Fruit fly (Drosophila melanogaster) whole organism, embryonic: ENCODE measurements around the gene CG43175.

Experiments used
- ATbp ChIP-seq: fragments of 200-800 bp; sonication (Bioruptor generic); optimal IDR thresholded peaks from 2 replicates; lab custom pipeline; 2017; ENCODE audit warnings: missing biosample characterization, mild to moderate bottlenecking, missing genetic modification characterization, missing genetic modification reagents
- Awh ChIP-seq: fragments of 200-800 bp; sonication (Bioruptor generic); IDR thresholded peaks from 2 replicates; pipeline ENCODE4, ENCODE4 v1.3.6; 2022; ENCODE audit warnings: missing biosample characterization, missing genetic modification characterization
- CG10654 ChIP-seq: fragments of 200-800 bp; sonication (Bioruptor generic); optimal IDR thresholded peaks from 2 replicates; lab custom pipeline; 2016; ENCODE audit warnings: missing biosample characterization, missing genetic modification characterization
- CG11456 ChIP-seq: fragments of 200-800 bp; sonication (Bioruptor generic); IDR thresholded peaks from 3 replicates; pipeline ENCODE4 v1.3.6; 2022; ENCODE audit warnings: missing biosample characterization, missing genetic modification characterization
- CG11695 ChIP-seq: fragments of 200-800 bp; sonication (Bioruptor generic); IDR thresholded peaks from 3 replicates; pipeline ENCODE4 v1.3.6; 2022; ENCODE audit warnings: missing biosample characterization, missing genetic modification characterization
- CG12659 ChIP-seq: fragments of 200-800 bp; sonication (Bioruptor generic); optimal IDR thresholded peaks from 3 replicates; lab custom pipeline; 2017; ENCODE audit warnings: mild to moderate bottlenecking, missing biosample characterization, missing genetic modification reagents, missing genetic modification characterization
- CG15073 ChIP-seq: fragments of 200-800 bp; sonication (Bioruptor generic); optimal IDR thresholded peaks from 2 replicates; lab custom pipeline; 2016; ENCODE audit warnings: missing biosample characterization, missing genetic modification characterization
- CG17385 ChIP-seq: fragments of 200-800 bp; sonication (Bioruptor generic); optimal IDR thresholded peaks from 3 replicates; lab custom pipeline; 2018; ENCODE audit warnings: missing biosample characterization, mild to moderate bottlenecking, missing genetic modification characterization
- CG17829 ChIP-seq: fragments of 200-800 bp; optimal IDR thresholded peaks from 2 replicates; lab custom pipeline; 2019; ENCODE audit warnings: missing biosample characterization, mild to moderate bottlenecking, missing genetic modification characterization, moderate library complexity
- CG2199 ChIP-seq: fragments of 200-800 bp; sonication (Bioruptor generic); IDR thresholded peaks from 3 replicates; pipeline ENCODE4 v1.3.6; 2022; ENCODE audit warnings: missing biosample characterization, missing genetic modification characterization
- CG31365 ChIP-seq: fragments of 200-800 bp; sonication (Bioruptor generic); optimal IDR thresholded peaks from 2 replicates; lab custom pipeline; 2018; ENCODE audit warnings: missing biosample characterization, mild to moderate bottlenecking, missing genetic modification characterization
- CG32767 ChIP-seq: fragments of 200-800 bp; sonication (Bioruptor generic); IDR thresholded peaks from 2 replicates; pipeline ENCODE4 v1.3.6; 2022; ENCODE audit warnings: missing biosample characterization, missing genetic modification characterization
- CG6689 ChIP-seq: fragments of 200-800 bp; sonication (Bioruptor generic); IDR thresholded peaks from 2 replicates; pipeline ENCODE4 v1.3.6; 2022; ENCODE audit warnings: missing biosample characterization, missing genetic modification characterization
- CG7372 ChIP-seq: fragments of 200-800 bp; sonication (Bioruptor generic); IDR thresholded peaks from 2 replicates; pipeline ENCODE4 v1.3.6; 2022; ENCODE audit warnings: missing biosample characterization, missing genetic modification characterization
- CG7839 ChIP-seq: fragments of 200-800 bp; sonication (Bioruptor generic); optimal IDR thresholded peaks from 3 replicates; lab custom pipeline; 2018; ENCODE audit warnings: missing biosample characterization, mild to moderate bottlenecking, missing genetic modification characterization, moderate library complexity
- CG8924 ChIP-seq: fragments of 200-800 bp; optimal IDR thresholded peaks from 3 replicates; lab custom pipeline; 2019; ENCODE audit warnings: missing biosample characterization, mild to moderate bottlenecking, missing genetic modification characterization, moderate library complexity
- CG9609 ChIP-seq: fragments of 200-800 bp; sonication (Bioruptor generic); optimal IDR thresholded peaks from 3 replicates; lab custom pipeline; 2016; ENCODE audit warnings: missing biosample characterization, missing genetic modification characterization
- CTCF ChIP-seq: fragments of 200-800 bp; sonication (Bioruptor generic); optimal IDR thresholded peaks from 2 replicates; lab custom pipeline; 2017; ENCODE audit warnings: missing biosample characterization, mild to moderate bottlenecking, missing genetic modification characterization, moderate library complexity
- CoRest ChIP-seq: fragments of 200-800 bp; sonication (Bioruptor generic); optimal IDR thresholded peaks from 3 replicates; lab custom pipeline; 2018; ENCODE audit warnings: missing biosample characterization, mild to moderate bottlenecking, missing genetic modification characterization, moderate library complexity
- H2.0 ChIP-seq: fragments of 200-800 bp; sonication (Bioruptor generic); IDR thresholded peaks from 2 replicates; pipeline ENCODE4 v1.3.6; 2022; ENCODE audit warnings: missing biosample characterization, missing genetic modification characterization
- PHDP ChIP-seq: fragments of 200-800 bp; sonication (Bioruptor generic); optimal IDR thresholded peaks from 3 replicates; lab custom pipeline; 2018; ENCODE audit warnings: missing biosample characterization, mild to moderate bottlenecking, missing genetic modification characterization, moderate library complexity
- Pdp1 ChIP-seq, 2 experiments: fragments of 200-800 bp; sonication (Bioruptor generic); optimal IDR thresholded peaks; 3 replicates each; lab custom pipeline; 2016; ENCODE audit warnings: missing biosample characterization in 2 of 2, missing genetic modification characterization in 2 of 2, mild to moderate bottlenecking in 1 of 2, moderate library complexity in 1 of 2
- Sox102F ChIP-seq: fragments of 200-800 bp; sonication (Bioruptor generic); optimal IDR thresholded peaks from 2 replicates; lab custom pipeline; 2018; ENCODE audit warnings: missing biosample characterization, mild to moderate bottlenecking, missing genetic modification characterization, moderate library complexity
- Spps ChIP-seq: fragments of 200-800 bp; sonication (Bioruptor generic); optimal IDR thresholded peaks from 2 replicates; lab custom pipeline; 2018; ENCODE audit warnings: missing biosample characterization, mild to moderate bottlenecking, missing genetic modification characterization
- TFAM ChIP-seq: fragments of 200-800 bp; sonication (Bioruptor generic); optimal IDR thresholded peaks from 2 replicates; lab custom pipeline; 2017; ENCODE audit warnings: missing biosample characterization, missing genetic modification characterization, inconsistent platforms
- ab ChIP-seq: fragments of 200-800 bp; sonication (Bioruptor generic); optimal IDR thresholded peaks from 2 replicates; lab custom pipeline; 2016; ENCODE audit warnings: missing biosample characterization, missing genetic modification characterization
- ash1 ChIP-seq: fragments of 200-800 bp; sonication (Bioruptor generic); optimal IDR thresholded peaks from 2 replicates; lab custom pipeline; 2018; ENCODE audit warnings: missing biosample characterization, mild to moderate bottlenecking, missing genetic modification characterization
- cato ChIP-seq: fragments of 200-800 bp; sonication (Bioruptor generic); optimal IDR thresholded peaks from 2 replicates; lab custom pipeline; 2016; ENCODE audit warnings: missing biosample characterization, missing genetic modification characterization, borderline replicate concordance
- chinmo ChIP-seq: fragments of 200-800 bp; sonication (Bioruptor generic); IDR thresholded peaks from 4 replicates; pipeline ENCODE4 v1.3.6; 2022; ENCODE audit warnings: missing biosample characterization, missing genetic modification characterization; ENCODE audit not compliant: partially characterized antibody
- dysf ChIP-seq: fragments of 200-800 bp; sonication (Bioruptor generic); IDR thresholded peaks from 3 replicates; pipeline ENCODE4 v1.3.6; 2022; ENCODE audit warnings: missing biosample characterization, missing genetic modification characterization
- eve ChIP-seq, 2 experiments: fragments of >200 bp; optimal IDR thresholded peaks; 2 replicates each; lab custom pipeline; 2017; ENCODE audit warnings: missing biosample characterization in 2 of 2, missing genetic modification characterization in 2 of 2
- ham ChIP-seq: fragments of 200-800 bp; sonication (Bioruptor generic); IDR thresholded peaks from 2 replicates; pipeline ENCODE4 v1.3.6; 2022; ENCODE audit warnings: missing biosample characterization, missing genetic modification characterization
- insv ChIP-seq, 2 experiments: fragments of 200-800 bp; sonication (Bioruptor generic); optimal IDR thresholded peaks; 3 replicates each; lab custom pipeline; 2016 to 2018; ENCODE audit warnings: missing biosample characterization in 2 of 2, missing genetic modification characterization in 2 of 2
- lola ChIP-seq, 3 experiments: fragments of >200 bp in 2 of 3; fragments of 200-800 bp in 1 of 3; sonication (Bioruptor generic) in 1 of 3; optimal IDR thresholded peaks; 2 replicates each; lab custom pipeline; 2017 to 2019; ENCODE audit warnings: missing biosample characterization in 3 of 3, missing genetic modification characterization in 3 of 3, mild to moderate bottlenecking in 1 of 3, moderate library complexity in 1 of 3
- nom ChIP-seq: fragments of 200-800 bp; sonication (Bioruptor generic); optimal IDR thresholded peaks from 2 replicates; lab custom pipeline; 2017; ENCODE audit warnings: missing biosample characterization, missing genetic modification characterization, mild to moderate bottlenecking, moderate library complexity, missing genetic modification reagents
- oc ChIP-seq: fragments of 200-800 bp; sonication (Bioruptor generic); optimal IDR thresholded peaks from 2 replicates; lab custom pipeline; 2018; ENCODE audit warnings: missing biosample characterization, mild to moderate bottlenecking, missing genetic modification characterization, moderate library complexity
- p53 ChIP-seq: fragments of 200-800 bp; sonication (Bioruptor generic); optimal IDR thresholded peaks from 2 replicates; lab custom pipeline; 2016; ENCODE audit warnings: missing biosample characterization, missing genetic modification characterization
- row ChIP-seq: fragments of 200-800 bp; sonication (Bioruptor generic); IDR thresholded peaks from 3 replicates; pipeline ENCODE4 v1.3.6; 2022; ENCODE audit warnings: missing biosample characterization, missing genetic modification characterization
- salm ChIP-seq: fragments of 200-800 bp; sonication (Bioruptor generic); optimal IDR thresholded peaks from 2 replicates; lab custom pipeline; 2018; ENCODE audit warnings: missing biosample characterization, mild to moderate bottlenecking, missing genetic modification characterization
- slbo ChIP-seq: fragments of 200-800 bp; sonication (Bioruptor generic); IDR thresholded peaks from 2 replicates; pipeline ENCODE4 v1.3.6; 2022; ENCODE audit warnings: missing biosample characterization, missing genetic modification characterization
- so ChIP-seq: fragments of 200-800 bp; sonication (Bioruptor generic); IDR thresholded peaks from 3 replicates; pipeline ENCODE4 v1.3.6; 2022; ENCODE audit warnings: missing biosample characterization, missing genetic modification characterization
- stwl ChIP-seq: fragments of 200-800 bp; sonication (Bioruptor generic); optimal IDR thresholded peaks from 3 replicates; lab custom pipeline; 2018; ENCODE audit warnings: missing biosample characterization, mild to moderate bottlenecking, missing genetic modification characterization, moderate library complexity
- tgo ChIP-seq: fragments of 200-800 bp; sonication (Bioruptor generic); IDR thresholded peaks from 3 replicates; pipeline ENCODE4 v1.3.6; 2022; ENCODE audit warnings: missing biosample characterization, missing genetic modification characterization
- toy ChIP-seq: fragments of 200-800 bp; sonication (Bioruptor generic); IDR thresholded peaks from 2 replicates; pipeline ENCODE4 v1.3.6; 2022; ENCODE audit warnings: missing biosample characterization, missing genetic modification characterization
- twi ChIP-seq: fragments of 200-800 bp; optimal IDR thresholded peaks from 2 replicates; lab custom pipeline; 2019; ENCODE audit warnings: missing biosample characterization, mild to moderate bottlenecking, missing genetic modification characterization, moderate library complexity
- unpg ChIP-seq: fragments of 200-800 bp; sonication (Bioruptor generic); optimal IDR thresholded peaks from 3 replicates; lab custom pipeline; 2018; ENCODE audit warnings: missing biosample characterization, mild to moderate bottlenecking, missing genetic modification characterization, moderate library complexity
- vvl ChIP-seq: fragments of 200-800 bp; sonication (Bioruptor generic); IDR thresholded peaks from 2 replicates; pipeline ENCODE4 v1.3.6; 2022; ENCODE audit warnings: missing biosample characterization, missing genetic modification characterization

Gene CG43175

DNA sequence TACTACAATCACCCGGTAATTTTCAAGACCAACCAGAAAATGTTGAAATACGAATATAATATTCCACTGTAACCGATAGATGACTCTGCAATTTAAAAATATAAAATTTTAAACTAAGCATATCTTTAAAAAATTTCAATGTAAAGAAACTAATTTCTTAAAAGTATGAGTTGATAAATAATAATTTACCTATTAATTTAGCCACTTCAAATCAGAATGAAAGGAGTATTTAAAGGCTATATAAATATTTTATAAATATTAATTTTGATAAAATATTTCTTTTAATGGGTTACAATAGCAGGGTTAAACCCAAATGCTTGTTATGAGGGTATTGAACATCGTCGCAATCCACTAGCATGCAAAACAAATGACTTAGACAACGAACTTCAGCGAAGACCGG lies 18.7 kb upstream of the CG43175 start (continued):
- TF ChIP-seq PHDP (tag; lab: Kevin White, UChicago) (peak; percentile 11), tgo (peak; percentile 25; the same call in 1 of the 3 replicates), row (GFP tag; lab: Robert Waterston, UW) (peak; percentile 25; the same call in 1 of the 3 replicates), dysf (GFP tag; lab: Robert Waterston, UW) (peak; percentile 8; the same call in 1 of the 3 replicates), slbo (GFP tag; lab: Robert Waterston, UW) (peak; percentile 9; the same call in 1 of the 2 replicates), CG12659 (GFP tag; lab: Kevin White, UChicago) (peak; percentile 19), ab (GFP tag; lab: Kevin White, UChicago) (no peak), salm (no peak), CoRest (peak; percentile 53), CG7839 (tag; lab: Kevin White, UChicago) (peak; percentile 36), twi (tag; lab: Kevin White, UChicago) (no peak), CG8924 (tag; lab: Kevin White, UChicago) (peak; percentile 30), Awh (no peak), CG11695 (GFP tag; lab: Robert Waterston, UW) (0 out of 3 replicates have a peak, but pooled peaks have one; percentile 42), unpg (GFP tag; lab: Kevin White, UChicago) (peak; percentile 9)

DNA sequence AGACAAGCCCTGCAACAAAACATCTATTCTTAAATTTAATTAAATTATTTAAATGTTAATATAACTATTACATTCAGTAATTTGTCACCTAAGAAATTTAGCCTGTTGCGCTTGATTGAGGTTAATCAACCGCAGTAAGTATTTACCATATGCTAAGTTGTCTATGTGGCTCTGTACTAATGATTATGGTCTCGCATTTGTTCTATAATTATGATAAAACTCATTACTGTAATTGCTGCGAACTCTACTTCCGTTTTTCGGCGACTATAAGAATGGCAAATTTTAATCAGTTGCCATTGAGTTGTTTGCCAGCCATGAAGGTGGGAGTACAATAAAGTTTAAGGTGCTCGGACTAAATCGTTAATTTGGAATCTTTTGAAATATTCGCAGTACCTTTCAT lies 17.9 kb upstream of the CG43175 start, which contains the start of gene CG34281:
Gene CG34281, plus strand, starts transcription at position 301 of the 400 bp plus-strand sequence.
- no peak for TF ChIP-seq ham

DNA sequence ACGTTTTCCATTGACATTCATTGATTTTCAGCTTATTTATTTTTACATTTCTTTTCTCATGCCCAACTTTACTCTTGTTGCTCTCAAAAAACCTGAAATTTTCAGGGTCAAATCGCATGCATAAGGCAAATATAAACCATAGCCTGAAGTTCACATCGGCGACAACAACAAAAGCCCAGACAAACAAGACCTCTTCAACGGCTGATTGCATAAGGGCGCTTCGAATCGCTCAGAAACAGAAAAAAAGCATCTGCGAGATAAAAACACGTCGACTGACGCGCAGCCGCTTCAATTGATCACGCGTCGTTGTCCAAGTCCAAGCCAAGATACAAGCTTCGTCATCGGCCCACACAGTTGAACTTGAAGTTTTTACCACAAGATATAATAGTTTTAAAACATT lies 17.0 kb upstream of the CG43175 start, which contains the start of gene CG14327:
Gene CG14327, plus strand, starts transcription at position 161 of the 400 bp plus-strand sequence.
- peak; percentile 47 for TF ChIP-seq nom
- no peak for TF ChIP-seq Spps (tag; lab: Kevin White, UChicago)
- 0 out of 2 replicates have a peak, but pooled peaks have one; percentile 37 for TF ChIP-seq Awh
- TF ChIP-seq CG32767 = no peak
- 0 out of 4 replicates have a peak, but pooled peaks have one; percentile 38 for TF ChIP-seq chinmo (GFP tag; lab: Robert Waterston, UW)
- TF ChIP-seq Pdp1 (GFP tag; optimal IDR thresholded peaks at IDR 0.05; lab: Kevin White, UChicago) = peak in 1 of 2 experiments; percentile 79
- no peak for TF ChIP-seq CG11456
- TF ChIP-seq oc = peak; percentile 32
- TF ChIP-seq so (GFP tag; lab: Robert Waterston, UW) = 0 out of 3 replicates have a peak, but pooled peaks have one; percentile 25
- TF ChIP-seq, all 482 proteins: peak for 6

DNA sequence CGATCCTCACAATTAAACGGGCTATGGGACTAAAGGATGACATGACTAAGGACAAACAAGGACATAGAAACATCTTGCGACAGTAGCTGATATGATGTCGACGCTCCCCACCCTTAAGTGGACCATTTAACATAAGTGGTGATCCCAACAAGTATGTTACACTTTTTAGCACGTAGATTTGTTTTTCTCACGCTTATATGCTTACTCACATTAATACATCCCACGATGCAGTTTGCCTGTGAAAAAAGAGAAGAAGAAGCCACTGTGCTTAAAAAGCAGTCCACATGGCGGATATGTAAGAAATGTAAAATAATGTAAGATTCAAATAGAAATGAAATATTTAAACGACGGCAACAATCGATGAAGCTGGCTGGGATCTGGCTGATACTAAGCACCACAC lies 15.4 kb upstream of the CG43175 start:
- TF ChIP-seq stwl = peak; percentile 21
- TF ChIP-seq cato = no peak
- 0 out of 2 replicates have a peak, but pooled peaks have one; percentile 10 for TF ChIP-seq vvl (GFP tag; lab: Robert Waterston, UW)
- no peak for TF ChIP-seq ash1 (GFP tag; lab: Kevin White, UChicago)
- peak; percentile 76 for TF ChIP-seq CG31365
- peak; percentile 82 for TF ChIP-seq CG15073 (GFP tag; lab: Kevin White, UChicago)
- TF ChIP-seq CG6689 (GFP tag; lab: Robert Waterston, UW) = no peak
- TF ChIP-seq lola (GFP tag; optimal IDR thresholded peaks at IDR 0.05; lab: Kevin White, UChicago) = peak in 1 of 3 experiments; percentile 41
- no peak for TF ChIP-seq CG9609 (GFP tag; lab: Kevin White, UChicago)
- TF ChIP-seq CG17385 (GFP tag; lab: Kevin White, UChicago) = peak; percentile 64
- TF ChIP-seq toy (GFP tag; lab: Robert Waterston, UW) = no peak
- TF ChIP-seq Sox102F (GFP tag; lab: Kevin White, UChicago) = no peak
- TF ChIP-seq TFAM = no peak
- no peak for TF ChIP-seq CG17829 (tag; lab: Kevin White, UChicago)
- peak in 1 of 2 experiments; percentile 52 for TF ChIP-seq eve (GFP tag; optimal IDR thresholded peaks at IDR 0.05; lab: Kevin White, UChicago)
- TF ChIP-seq CG10654 (GFP tag; lab: Kevin White, UChicago) = no peak
- TF ChIP-seq H2.0 (GFP tag; lab: Robert Waterston, UW) = no peak
- TF ChIP-seq CTCF (GFP tag; lab: Kevin White, UChicago) = peak; percentile 59
- no peak for TF ChIP-seq CG7372 (GFP tag; lab: Robert Waterston, UW)
- peak in 1 of 2 experiments; percentile 10 for TF ChIP-seq insv (GFP tag; optimal IDR thresholded peaks at IDR 0.05; lab: Kevin White, UChicago)
- TF ChIP-seq ATbp (GFP tag; lab: Kevin White, UChicago) = no peak
- TF ChIP-seq p53 (GFP tag; lab: Kevin White, UChicago) = no peak
- 0 out of 3 replicates have a peak, but pooled peaks have one; percentile 16 for TF ChIP-seq CG2199 (GFP tag; lab: Robert Waterston, UW)
